Fruit fly (Drosophila melanogaster) whole organism, pupa: ENCODE measurements around the gene Sid.

Experiments used
- CG4496 ChIP-seq: fragments of 200-800 bp; sonication (Bioruptor generic); IDR thresholded peaks from 3 replicates; pipeline ENCODE4 v1.3.6; 2022; ENCODE audit warnings: missing biosample characterization, missing genetic modification characterization
- D1 ChIP-seq: fragments of 200-800 bp; sonication (Bioruptor generic); optimal IDR thresholded peaks from 2 replicates; lab custom pipeline; 2018; ENCODE audit warnings: missing biosample characterization, mild to moderate bottlenecking, missing genetic modification characterization, moderate library complexity

dm6 chr3R:28677527-28678134, 7.1 kb downstream of the Sid start:
- TF ChIP-seq CG4496 = no peak
- TF ChIP-seq D1 (tag; lab: Kevin White, UChicago) = no peak
